Worm (Caenorhabditis elegans): ENCODE data around the gene E04F6.9.

DNA sequence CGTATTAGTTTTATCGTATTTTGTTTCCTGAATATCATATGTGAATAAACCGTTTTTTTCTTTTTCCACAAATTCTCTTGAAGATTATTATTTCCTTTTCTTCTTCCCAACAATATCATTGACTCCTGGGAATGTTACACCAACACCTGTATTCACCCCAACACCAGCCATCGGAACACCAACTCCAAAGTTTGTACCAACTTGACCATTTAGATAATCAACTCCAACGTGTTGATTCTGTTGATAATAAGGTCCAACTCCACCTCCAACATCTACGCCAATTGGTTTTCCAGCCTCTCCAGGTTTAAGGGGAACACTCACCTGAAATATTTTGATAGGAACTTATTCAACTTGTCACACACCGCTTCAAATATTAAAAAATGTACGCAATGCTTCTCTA is 14.5 kb downstream of the E04F6.9 start:
- TF ChIP-seq mbf-1 (tag; optimal IDR thresholded peaks at IDR 0.05), result no peak
- TF ChIP-seq ztf-11 (tag; optimal IDR thresholded peaks at IDR 0.05), result no peak
- TF ChIP-seq nhr-23 (tag; optimal IDR thresholded peaks at IDR 0.05), result no peak
- TF ChIP-seq lsy-2 (tag; optimal IDR thresholded peaks at IDR 0.05), result no peak
- no peak for TF ChIP-seq snpc-4 (tag; optimal IDR thresholded peaks at IDR 0.05)
- no peak for TF ChIP-seq ama-1 (optimal IDR thresholded peaks at IDR 0.05)
- TF ChIP-seq nhr-12 (tag; optimal IDR thresholded peaks at IDR 0.05), result no peak
- TF ChIP-seq F13H6.1 (tag; optimal IDR thresholded peaks at IDR 0.05), result no peak
